Fruit fly (Drosophila melanogaster): ENCODE measurements around the gene Mgat2.

Mgat2 gene

DNA sequence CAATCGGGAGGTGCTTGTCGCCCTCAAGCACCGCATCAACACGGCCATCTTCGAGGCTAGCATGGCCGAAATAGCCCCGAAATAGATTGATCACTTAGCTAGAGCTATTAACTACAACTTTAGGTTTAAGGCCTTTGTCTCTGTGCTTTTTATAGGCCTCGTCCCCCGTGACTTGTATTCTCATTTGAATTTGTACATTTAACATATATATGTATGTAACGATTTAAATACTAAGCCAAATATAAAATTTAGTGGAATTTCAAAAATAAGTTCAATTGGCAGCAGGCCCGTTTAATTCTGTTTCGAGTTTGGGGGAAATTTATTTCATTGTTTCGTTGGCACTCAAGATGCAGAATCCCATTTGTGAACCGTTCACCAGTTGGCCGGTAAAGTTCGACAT is 22.5 kb downstream of the Mgat2 start, which contains the start of gene CG34298:
Gene CG34298, plus strand, starts transcription at position 301 of the 400 bp plus-strand sequence.
- no peak for TF ChIP-seq rn (GFP tag; IDR thresholded peaks at IDR 0.05)
- TF ChIP-seq CG9948 (tag; optimal IDR thresholded peaks at IDR 0.05), result no peak
- TF ChIP-seq Pif1A (GFP tag; optimal IDR thresholded peaks at IDR 0.05), result no peak
- no peak for TF ChIP-seq EcR (GFP tag; optimal IDR thresholded peaks at IDR 0.05)
- no peak for TF ChIP-seq CG32121 (GFP tag; IDR thresholded peaks at IDR 0.05)
- TF ChIP-seq CG15710 (tag; optimal IDR thresholded peaks at IDR 0.05), result no peak
- TF ChIP-seq CG8301 (tag; optimal IDR thresholded peaks at IDR 0.05), result no peak
- TF ChIP-seq Snoo (tag; optimal IDR thresholded peaks at IDR 0.05), result no peak

DNA sequence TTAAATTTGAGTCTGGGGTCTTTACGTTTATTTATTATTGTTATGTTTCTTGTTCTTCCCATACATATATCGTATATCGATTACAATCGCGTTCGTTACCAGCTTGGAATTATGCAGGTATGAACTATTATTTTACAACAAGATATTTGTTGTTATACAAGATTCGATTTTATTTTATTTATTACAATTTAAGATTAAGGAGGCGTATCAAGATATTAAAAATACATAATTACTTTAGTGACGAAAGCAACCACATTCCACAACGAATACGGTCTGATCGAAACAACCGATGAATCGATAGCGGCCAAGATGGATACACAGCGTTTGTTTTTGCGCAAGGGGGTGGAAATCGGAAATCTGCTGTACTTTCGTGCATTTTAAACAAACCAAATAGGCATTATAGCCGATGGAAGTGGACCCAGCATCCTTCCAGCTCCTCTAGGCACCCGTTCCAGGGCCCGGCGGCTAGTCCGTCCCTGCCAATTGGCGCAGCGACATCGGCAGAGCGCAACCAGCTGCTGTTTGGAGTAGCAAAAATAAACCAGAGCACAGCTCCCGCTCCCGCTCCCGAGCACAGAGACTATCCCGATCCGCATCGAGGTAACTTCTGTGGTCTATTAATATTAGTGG is 24.3 kb downstream of the Mgat2 start, which contains the start of the genes CG15525 and CG11504:
Gene CG15525, minus strand, starts transcription at position 70 of the 630 bp plus-strand sequence.
Gene CG11504, plus strand, starts transcription at position 294 of the 630 bp plus-strand sequence.
- TF ChIP-seq CG8301 (tag; optimal IDR thresholded peaks at IDR 0.05) (no peak), Ets98B (GFP tag; IDR thresholded peaks at IDR 0.05) (peak; percentile 19; the same call in 1 of the 2 replicates), CG9948 (tag; optimal IDR thresholded peaks at IDR 0.05) (no peak), Snoo (tag; optimal IDR thresholded peaks at IDR 0.05) (no peak), CG4496 (GFP tag; IDR thresholded peaks at IDR 0.05) (no peak), gl (tag; optimal IDR thresholded peaks at IDR 0.05) (no peak), D1 (tag; optimal IDR thresholded peaks at IDR 0.05) (no peak)

DNA sequence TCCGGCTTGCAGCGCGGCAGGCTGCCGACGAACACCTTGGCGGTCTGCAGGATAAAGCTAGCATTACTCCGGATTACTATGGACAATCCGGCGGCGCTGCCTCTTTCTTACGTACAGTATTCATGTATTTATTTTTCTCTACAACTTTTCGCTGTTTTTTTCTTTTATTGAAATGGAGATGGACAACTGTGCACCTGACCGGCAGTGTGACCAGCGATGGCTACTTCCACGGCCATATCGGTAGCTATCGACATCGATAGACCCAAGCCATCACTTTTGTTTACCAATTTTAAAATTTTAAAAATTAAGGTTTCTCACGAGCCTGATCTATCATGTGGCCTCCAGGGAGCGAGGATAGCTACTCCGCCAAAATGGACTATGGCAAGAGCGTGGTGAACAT is 27.0 kb downstream of the Mgat2 start, which contains the start of the genes CG7903 and Sas-6:
Gene CG7903, minus strand, starts transcription at position 197 of the 400 bp plus-strand sequence.
Gene Sas-6, plus strand, starts transcription at position 323 of the 400 bp plus-strand sequence.
- TF ChIP-seq CG14655 (GFP tag; optimal IDR thresholded peaks at IDR 0.05) (no peak), CG17806 (tag; optimal IDR thresholded peaks at IDR 0.05) (no peak), Pif1B (GFP tag; optimal IDR thresholded peaks at IDR 0.05) (no peak), CG4496 (GFP tag; IDR thresholded peaks at IDR 0.05) (peak; percentile 44; the same call in 1 of the 3 replicates), EcR (GFP tag; optimal IDR thresholded peaks at IDR 0.05) (no peak)

DNA sequence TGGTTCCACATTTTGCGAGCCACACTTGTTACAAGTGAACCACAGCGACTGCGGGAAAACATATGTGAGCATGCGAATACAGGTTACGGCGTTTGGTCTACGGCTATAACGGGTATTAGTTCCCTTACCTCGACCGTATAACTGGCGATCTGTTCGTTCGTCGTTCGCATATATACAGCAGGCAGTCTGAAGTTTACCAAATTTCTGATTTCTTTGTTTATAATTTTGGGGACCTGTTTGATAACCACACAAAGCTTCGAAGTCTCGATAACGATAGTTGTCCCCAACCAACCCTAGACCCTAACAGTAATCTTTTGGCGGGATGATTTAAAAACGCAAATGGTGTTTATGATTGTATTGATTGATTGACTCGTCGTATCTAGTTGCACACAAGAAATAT is 28.9 kb downstream of the Mgat2 start, which contains the start of gene Acph-1:
Gene Acph-1, minus strand, starts transcription at position 278 of the 400 bp plus-strand sequence.
- TF ChIP-seq Pif1A (GFP tag; optimal IDR thresholded peaks at IDR 0.05) (no peak), Ets98B (GFP tag; IDR thresholded peaks at IDR 0.05) (no peak), CG8301 (tag; optimal IDR thresholded peaks at IDR 0.05) (no peak), EcR (GFP tag; optimal IDR thresholded peaks at IDR 0.05) (no peak), CG13204 (GFP tag; optimal IDR thresholded peaks at IDR 0.05) (no peak)

DNA sequence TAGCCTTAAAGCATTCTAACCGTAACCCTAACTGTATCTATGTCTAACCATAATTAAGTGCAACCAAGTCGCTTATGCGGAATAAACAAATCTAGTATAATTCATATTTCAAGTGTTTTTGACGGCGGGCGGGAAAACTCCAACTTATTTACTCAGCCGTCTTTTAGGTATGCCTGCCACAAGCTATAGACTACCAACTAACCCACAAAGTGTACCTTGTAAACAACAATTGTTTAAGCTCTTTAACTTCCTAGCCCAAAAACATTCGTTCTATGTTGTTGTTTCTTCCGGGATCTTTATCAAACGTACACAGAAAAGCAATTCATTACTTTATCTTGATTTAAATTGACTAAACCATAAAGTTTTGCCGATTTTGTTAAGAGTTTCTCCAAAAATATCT is 31.3 kb downstream of the Mgat2 start:
- no peak for TF ChIP-seq CG12605 (GFP tag; IDR thresholded peaks at IDR 0.05)
- no peak for TF ChIP-seq fd96Ca (GFP tag; IDR thresholded peaks at IDR 0.05)
- TF ChIP-seq CG15710 (tag; optimal IDR thresholded peaks at IDR 0.05), result no peak
- no peak for TF ChIP-seq Pif1A (GFP tag; optimal IDR thresholded peaks at IDR 0.05)

DNA sequence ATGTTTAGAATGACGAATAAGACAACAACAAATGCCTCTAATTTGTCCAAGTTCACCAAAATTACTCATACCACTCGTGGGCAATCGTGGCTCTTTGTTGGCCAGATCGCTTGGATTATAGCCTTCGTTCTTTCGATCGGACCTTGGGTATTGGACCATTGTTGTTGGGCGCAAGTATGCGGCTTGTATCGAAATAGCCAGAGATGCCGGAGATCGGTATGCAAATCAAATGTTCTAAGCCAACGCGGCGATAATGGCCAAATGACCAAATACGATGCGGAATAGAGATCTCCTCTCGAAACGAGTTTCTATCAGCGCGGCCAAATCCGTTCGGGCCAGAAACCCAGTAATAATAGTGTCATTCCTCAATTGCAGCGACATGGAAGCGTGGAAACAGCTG is 36.8 kb downstream of the Mgat2 start:
- TF ChIP-seq CG8301 (tag; optimal IDR thresholded peaks at IDR 0.05) (no peak), rn (GFP tag; IDR thresholded peaks at IDR 0.05) (no peak), CG10348 (GFP tag; IDR thresholded peaks at IDR 0.05) (0 out of 2 replicates have a peak, but pooled peaks have one; percentile 10)

DNA sequence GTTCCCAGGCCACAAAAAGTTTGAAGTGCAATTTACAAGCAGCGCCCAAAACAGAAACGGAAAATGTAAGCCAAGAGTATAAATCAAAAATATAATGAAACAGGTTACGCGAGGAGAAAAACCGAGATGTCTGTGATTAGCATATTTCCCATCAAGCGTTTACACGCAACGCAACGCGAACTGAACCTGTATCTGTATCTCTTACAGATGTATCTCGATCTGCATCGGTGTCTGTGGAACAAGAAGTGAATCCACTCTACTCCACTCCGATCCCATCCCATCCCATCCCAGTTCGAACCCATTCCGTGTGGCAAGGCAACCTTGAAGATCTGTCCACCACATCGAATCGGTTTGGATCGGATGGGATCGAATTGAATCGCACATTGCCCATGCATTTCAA is 38.1 kb downstream of the Mgat2 start:
- TF ChIP-seq Snoo (tag; optimal IDR thresholded peaks at IDR 0.05) (no peak), Pif1B (GFP tag; optimal IDR thresholded peaks at IDR 0.05) (no peak), CG8159 (tag; optimal IDR thresholded peaks at IDR 0.05) (peak; percentile 15), gl (tag; optimal IDR thresholded peaks at IDR 0.05) (no peak)

DNA sequence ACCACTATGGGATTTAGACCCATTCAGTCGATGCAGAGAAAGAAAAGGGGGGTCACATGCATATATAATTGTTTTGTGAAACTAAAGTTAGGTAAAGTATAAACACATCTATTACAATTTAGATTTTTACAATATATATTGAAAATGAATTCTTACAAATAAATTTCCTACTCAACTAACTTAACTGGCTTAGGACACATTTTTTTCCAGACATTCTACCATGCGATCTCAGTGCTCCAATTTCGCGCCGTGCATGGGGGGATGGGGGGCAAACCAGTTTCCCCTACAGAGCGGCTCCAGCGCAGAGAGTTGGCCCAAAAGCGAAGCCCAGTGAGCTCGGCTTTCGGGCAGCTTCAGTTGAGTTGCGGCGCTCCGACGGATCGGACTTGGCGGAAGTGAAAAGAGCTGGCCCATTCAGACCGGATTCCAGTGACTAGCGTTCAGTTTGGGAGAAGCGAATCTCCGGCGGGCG is 38.9 kb downstream of the Mgat2 start, which contains the start of gene CG7896:
Gene CG7896, plus strand, starts transcription at position 354 of the 472 bp plus-strand sequence.
- TF ChIP-seq CG13204 (GFP tag; optimal IDR thresholded peaks at IDR 0.05), result peak; percentile 80
- TF ChIP-seq gl (tag; optimal IDR thresholded peaks at IDR 0.05), result peak; percentile 4
- TF ChIP-seq CG10348 (GFP tag; IDR thresholded peaks at IDR 0.05), result no peak
- peak; percentile 78 for TF ChIP-seq fd96Ca (GFP tag; IDR thresholded peaks at IDR 0.05)
- TF ChIP-seq CG14655 (GFP tag; optimal IDR thresholded peaks at IDR 0.05), result no peak
- TF ChIP-seq Pif1B (GFP tag; optimal IDR thresholded peaks at IDR 0.05), result peak; percentile 92
- peak; percentile 76 for TF ChIP-seq CG8301 (tag; optimal IDR thresholded peaks at IDR 0.05)
- no peak for TF ChIP-seq EcR (GFP tag; optimal IDR thresholded peaks at IDR 0.05)
- peak; percentile 81 for TF ChIP-seq Ets98B (GFP tag; IDR thresholded peaks at IDR 0.05)
- TF ChIP-seq CG34367 (tag; optimal IDR thresholded peaks at IDR 0.05), result peak; percentile 68
- peak; percentile 40; the same call in 1 of the 2 replicates for TF ChIP-seq CG12605 (GFP tag; IDR thresholded peaks at IDR 0.05)
- peak; percentile 78 for TF ChIP-seq Snoo (tag; optimal IDR thresholded peaks at IDR 0.05)
- peak; percentile 67 for TF ChIP-seq CG9948 (tag; optimal IDR thresholded peaks at IDR 0.05)
- peak; percentile 64 for TF ChIP-seq CG17806 (tag; optimal IDR thresholded peaks at IDR 0.05)
- peak; percentile 74 for TF ChIP-seq CG15710 (tag; optimal IDR thresholded peaks at IDR 0.05)
- peak; percentile 83 for TF ChIP-seq CG8159 (tag; optimal IDR thresholded peaks at IDR 0.05)
- peak; percentile 91 for TF ChIP-seq CG32121 (GFP tag; IDR thresholded peaks at IDR 0.05)
- TF ChIP-seq D1 (tag; optimal IDR thresholded peaks at IDR 0.05), result no peak
- TF ChIP-seq rn (GFP tag; IDR thresholded peaks at IDR 0.05), result peak; percentile 79
- peak; percentile 84 for TF ChIP-seq Pif1A (GFP tag; optimal IDR thresholded peaks at IDR 0.05)
- peak; percentile 88 for TF ChIP-seq CG4496 (GFP tag; IDR thresholded peaks at IDR 0.05)
